Worm (Caenorhabditis elegans) whole organism, late embryonic: ENCODE measurements around the gene fzy-1.

Source experiments
- ama-1 ChIP-seq: fragments of 150-350 bp; optimal IDR thresholded peaks from 2 replicates; lab custom pipeline; 2014
- fkh-6 ChIP-seq: sonication (generic microtip); optimal IDR thresholded peaks from 2 replicates; lab custom pipeline; 2016; ENCODE audit warnings: missing genetic modification characterization, missing compliant biosample characterization
- tbx-2 ChIP-seq: sonication (generic microtip); optimal IDR thresholded peaks from 2 replicates; lab custom pipeline; 2016; ENCODE audit warnings: missing genetic modification characterization, missing compliant biosample characterization

DNA sequence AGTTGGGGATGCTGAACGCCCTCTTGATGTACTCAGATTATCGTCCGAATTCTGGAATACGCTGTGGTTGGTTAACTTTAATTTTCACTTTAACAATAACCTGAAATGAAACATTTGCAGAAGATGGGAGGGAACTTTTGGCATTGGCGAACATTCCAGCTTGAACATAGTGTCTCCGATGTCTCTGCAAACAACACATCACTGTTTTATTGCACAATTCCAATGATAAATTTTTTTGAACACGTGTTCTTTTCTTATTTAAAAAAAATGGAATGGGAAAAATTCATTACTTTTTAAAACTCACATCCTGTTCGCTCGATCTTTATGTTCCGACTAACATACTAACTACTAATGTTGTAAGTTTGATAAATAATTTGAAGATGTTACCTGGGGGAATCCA is at the start of gene fzy-1:
- no peak for TF ChIP-seq tbx-2
- TF ChIP-seq ama-1 (lab: Kevin White, UChicago), result no peak
- TF ChIP-seq fkh-6, result no peak
